Fruit fly (Drosophila melanogaster): ENCODE data around the gene CG14826.

CG14826 gene

dm6 chr3L:7249167-7249566 lies 14.9 kb downstream of the CG14826 start, which contains the start of gene Cdc27 (continued):
- TF ChIP-seq CG12219 (GFP tag; optimal IDR thresholded peaks at IDR 0.05) (no peak), Usf (GFP tag; optimal IDR thresholded peaks at IDR 0.05) (no peak), CG8089 (GFP tag; optimal IDR thresholded peaks at IDR 0.05) (no peak), zen2 (GFP tag; IDR thresholded peaks at IDR 0.05; ENCODE audit: partially characterized antibody) (peak; percentile 61; the same call in 1 of the 3 replicates), Oaz (GFP tag; IDR thresholded peaks at IDR 0.05) (no peak), CG1603 (tag; optimal IDR thresholded peaks at IDR 0.05) (peak; percentile 78), tin (GFP tag; optimal IDR thresholded peaks at IDR 0.05) (peak; percentile 49), Hr51 (GFP tag; optimal IDR thresholded peaks at IDR 0.05) (peak in 1 of 2 experiments; percentile 31), trh (GFP tag; optimal IDR thresholded peaks at IDR 0.05) (no peak), CG6791 (GFP tag; IDR thresholded peaks at IDR 0.05; ENCODE audit: partially characterized antibody) (peak; percentile 84), chinmo (GFP tag; IDR thresholded peaks at IDR 0.05; ENCODE audit: partially characterized antibody) (peak; percentile 55; the same call in 1 of the 4 replicates), CG5245 (GFP tag; optimal IDR thresholded peaks at IDR 0.05) (no peak), pan (optimal IDR thresholded peaks at IDR 0.05) (no peak), pan (GFP tag; optimal IDR thresholded peaks at IDR 0.05 in 1 of 2, IDR thresholded peaks at IDR 0.05 in 1 of 2) (peak in 1 of 2 experiments; percentile 11), CG31441 (GFP tag; IDR thresholded peaks at IDR 0.05) (0 out of 2 replicates have a peak, but pooled peaks have one; percentile 29), H2.0 (GFP tag; IDR thresholded peaks at IDR 0.05) (0 out of 2 replicates have a peak, but pooled peaks have one; percentile 28), CG12236 (GFP tag; optimal IDR thresholded peaks at IDR 0.05) (no peak), CG10267 (tag; optimal IDR thresholded peaks at IDR 0.05) (peak; percentile 53), ttk (GFP tag; IDR thresholded peaks at IDR 0.05) (no peak), CG32767 (GFP tag; IDR thresholded peaks at IDR 0.05) (no peak), CG11456 (GFP tag; IDR thresholded peaks at IDR 0.05) (no peak), trem (tag; optimal IDR thresholded peaks at IDR 0.05) (peak; percentile 67), fd64A (GFP tag; optimal IDR thresholded peaks at IDR 0.05) (no peak), CG6813 (GFP tag; optimal IDR thresholded peaks at IDR 0.05) (no peak), CG3163 (GFP tag; optimal IDR thresholded peaks at IDR 0.05) (no peak), CG15269 (tag; optimal IDR thresholded peaks at IDR 0.05) (peak; percentile 21), CG17328 (GFP tag; IDR thresholded peaks at IDR 0.05) (no peak), CG16779 (GFP tag; IDR thresholded peaks at IDR 0.05) (no peak), bsh (GFP tag; optimal IDR thresholded peaks at IDR 0.05) (peak in 1 of 2 experiments; percentile 36), HLH4C (GFP tag; IDR thresholded peaks at IDR 0.05; ENCODE audit: partially characterized antibody) (peak; percentile 71), Med (GFP tag) (peak; percentile 76), Scr (GFP tag; IDR thresholded peaks at IDR 0.05; ENCODE audit: partially characterized antibody) (peak; percentile 84), CG13894 (tag; optimal IDR thresholded peaks at IDR 0.05) (peak; percentile 44), gt (GFP tag; IDR thresholded peaks at IDR 0.05) (no peak), CG13775 (GFP tag; optimal IDR thresholded peaks at IDR 0.05) (peak; percentile 30), lab (GFP tag; optimal IDR thresholded peaks at IDR 0.05) (peak; percentile 40), Ets97D (GFP tag; optimal IDR thresholded peaks at IDR 0.05) (peak; percentile 70), CG6254 (GFP tag; optimal IDR thresholded peaks at IDR 0.05) (no peak), Ada2b (GFP tag; IDR thresholded peaks at IDR 0.05) (peak; percentile 43), org-1 (GFP tag; optimal IDR thresholded peaks at IDR 0.05) (no peak), sug (tag; optimal IDR thresholded peaks at IDR 0.05) (peak; percentile 53), Elba2 (GFP tag; optimal IDR thresholded peaks at IDR 0.05) (no peak), insv (GFP tag; optimal IDR thresholded peaks at IDR 0.05) (no peak), CG14860 (GFP tag; IDR thresholded peaks at IDR 0.05; ENCODE audit: partially characterized antibody) (peak; percentile 74), CG8359 (GFP tag; optimal IDR thresholded peaks at IDR 0.05; ENCODE audit: borderline replicate concordance) (no peak), CG10147 (GFP tag; optimal IDR thresholded peaks at IDR 0.05) (peak; percentile 32), Aef1 (GFP tag; IDR thresholded peaks at IDR 0.05) (no peak), disco-r (GFP tag; optimal IDR thresholded peaks at IDR 0.05) (no peak), nerfin-2 (GFP tag; IDR thresholded peaks at IDR 0.05; ENCODE audit: partially characterized antibody) (peak; percentile 49; the same call in 1 of the 2 replicates), sqz (GFP tag; optimal IDR thresholded peaks at IDR 0.05) (no peak)

Measured in whole organism, embryonic.